Fruit fly (Drosophila melanogaster) whole organism, embryonic: ENCODE measurements around the gene CG7058.
A peak's percentile ranks its signal among the peaks of the same experiment; 100 is the strongest.

Source experiments
- CG10209 ChIP-seq: fragments of 200-800 bp; sonication (Bioruptor generic); optimal IDR thresholded peaks from 3 replicates; lab custom pipeline; 2017; ENCODE audit warnings: missing biosample characterization, mild to moderate bottlenecking, missing genetic modification characterization, missing genetic modification reagents
- CG10654 ChIP-seq: fragments of 200-800 bp; sonication (Bioruptor generic); optimal IDR thresholded peaks from 2 replicates; lab custom pipeline; 2016; ENCODE audit warnings: missing biosample characterization, missing genetic modification characterization
- CG11093 ChIP-seq: fragments of 200-800 bp; sonication (Bioruptor generic); IDR thresholded peaks from 3 replicates; pipeline ENCODE4 v1.3.6; 2022; ENCODE audit warnings: missing biosample characterization, missing genetic modification characterization
- CG11560 ChIP-seq: fragments of 200-800 bp; sonication (Bioruptor generic); IDR thresholded peaks from 3 replicates; pipeline ENCODE4 v1.3.6; 2022; ENCODE audit warnings: missing biosample characterization, missing genetic modification characterization
- CG14667 ChIP-seq: fragments of 200-800 bp; sonication (Bioruptor generic); IDR thresholded peaks from 2 replicates; pipeline ENCODE4 v1.3.6; 2022; ENCODE audit warnings: missing biosample characterization, missing genetic modification characterization
- CG17186 ChIP-seq: fragments of 200-800 bp; sonication (Bioruptor generic); optimal IDR thresholded peaks from 3 replicates; lab custom pipeline; 2017; ENCODE audit warnings: missing biosample characterization, missing genetic modification reagents, missing genetic modification characterization
- CG17361 ChIP-seq: fragments of 200-800 bp; sonication (Bioruptor generic); IDR thresholded peaks from 3 replicates; pipeline ENCODE4 v1.3.6; 2022; ENCODE audit warnings: missing biosample characterization, missing genetic modification characterization
- CG18476 ChIP-seq: fragments of 200-800 bp; sonication (Bioruptor generic); optimal IDR thresholded peaks from 2 replicates; lab custom pipeline; 2016; ENCODE audit warnings: missing biosample characterization, mild to moderate bottlenecking, missing genetic modification characterization
- CG2116 ChIP-seq: fragments of 200-800 bp; sonication (Bioruptor generic); optimal IDR thresholded peaks from 3 replicates; lab custom pipeline; 2018; ENCODE audit warnings: missing biosample characterization, mild to moderate bottlenecking, missing genetic modification characterization
- CG31441 ChIP-seq: fragments of 200-800 bp; sonication (Bioruptor generic); IDR thresholded peaks from 2 replicates; pipeline ENCODE4 v1.3.6; 2022; ENCODE audit warnings: missing biosample characterization, missing genetic modification characterization
- CG4328 ChIP-seq: fragments of 200-800 bp; sonication (Bioruptor generic); optimal IDR thresholded peaks from 3 replicates; lab custom pipeline; 2017; ENCODE audit warnings: missing biosample characterization, missing genetic modification reagents, missing genetic modification characterization
- CG4424 ChIP-seq: fragments of 200-800 bp; sonication (Bioruptor generic); optimal IDR thresholded peaks from 3 replicates; lab custom pipeline; 2016; ENCODE audit warnings: missing biosample characterization, missing genetic modification characterization
- CG4617 ChIP-seq: fragments of 200-800 bp; sonication (Bioruptor generic); optimal IDR thresholded peaks from 3 replicates; lab custom pipeline; 2016; ENCODE audit warnings: missing biosample characterization, missing genetic modification characterization, borderline replicate concordance
- CG6683 ChIP-seq: fragments of 200-800 bp; sonication (Bioruptor generic); optimal IDR thresholded peaks from 2 replicates; lab custom pipeline; 2017; ENCODE audit warnings: missing biosample characterization, mild to moderate bottlenecking, missing genetic modification characterization, missing genetic modification reagents
- CG6765 ChIP-seq: fragments of 200-800 bp; sonication (Bioruptor generic); optimal IDR thresholded peaks from 3 replicates; lab custom pipeline; 2017; ENCODE audit warnings: missing biosample characterization, mild to moderate bottlenecking, missing genetic modification characterization
- CG6854 ChIP-seq: fragments of 200-800 bp; sonication (Bioruptor generic); optimal IDR thresholded peaks from 3 replicates; lab custom pipeline; 2017; ENCODE audit warnings: missing biosample characterization, mild to moderate bottlenecking, missing genetic modification characterization
- CG9215 ChIP-seq: fragments of 200-800 bp; sonication (Bioruptor generic); IDR thresholded peaks from 2 replicates; pipeline ENCODE4 v1.3.6; 2022; ENCODE audit warnings: missing biosample characterization, missing genetic modification characterization
- D19A ChIP-seq: fragments of 200-800 bp; optimal IDR thresholded peaks from 3 replicates; lab custom pipeline; 2019; ENCODE audit warnings: missing biosample characterization, mild to moderate bottlenecking, missing genetic modification characterization, moderate library complexity
- Dll ChIP-seq: fragments of 200-800 bp; sonication (Bioruptor generic); IDR thresholded peaks from 4 replicates; pipeline ENCODE4 v1.3.6; 2022; ENCODE audit warnings: missing biosample characterization, missing genetic modification characterization; ENCODE audit not compliant: partially characterized antibody
- Doc3 ChIP-seq: fragments of 200-800 bp; sonication (Bioruptor generic); IDR thresholded peaks from 3 replicates; pipeline ENCODE4 v1.3.6; 2022; ENCODE audit warnings: missing biosample characterization, missing genetic modification characterization; ENCODE audit not compliant: partially characterized antibody
- Ets97D ChIP-seq: fragments of 200-800 bp; sonication (Bioruptor generic); optimal IDR thresholded peaks from 3 replicates; lab custom pipeline; 2016; ENCODE audit warnings: missing biosample characterization, missing genetic modification characterization
- GATAe ChIP-seq: fragments of 200-800 bp; sonication (Bioruptor generic); conservative IDR thresholded peaks from 2 replicates; pipeline ENCODE4 v1.3.6; 2022; ENCODE audit warnings: missing biosample characterization, missing genetic modification characterization
- H15 ChIP-seq: fragments of 200-800 bp; sonication (Bioruptor generic); IDR thresholded peaks from 3 replicates; pipeline ENCODE4 v1.3.6; 2022; ENCODE audit warnings: missing biosample characterization, missing genetic modification characterization
- Mes4 ChIP-seq: fragments of 200-800 bp; sonication (Bioruptor generic); optimal IDR thresholded peaks from 2 replicates; lab custom pipeline; 2016; ENCODE audit warnings: missing biosample characterization, missing genetic modification characterization
- NC2β ChIP-seq: fragments of 200-800 bp; sonication (Bioruptor generic); optimal IDR thresholded peaks from 2 replicates; lab custom pipeline; 2016; ENCODE audit warnings: missing biosample characterization, missing genetic modification characterization
- NFAT ChIP-seq: fragments of 200-800 bp; sonication (Bioruptor generic); IDR thresholded peaks from 2 replicates; pipeline ENCODE4 v1.3.6; 2022; ENCODE audit warnings: missing biosample characterization, missing genetic modification characterization
- NfI ChIP-seq: fragments of 200-800 bp; sonication (Bioruptor generic); optimal IDR thresholded peaks from 3 replicates; lab custom pipeline; 2018; ENCODE audit warnings: missing biosample characterization, mild to moderate bottlenecking, missing genetic modification characterization, moderate library complexity
- Opbp ChIP-seq: fragments of 200-800 bp; sonication (Bioruptor generic); IDR thresholded peaks from 3 replicates; pipeline ENCODE4 v1.3.6; 2022; ENCODE audit warnings: missing biosample characterization, missing genetic modification characterization; ENCODE audit not compliant: partially characterized antibody
- Ptx1 ChIP-seq: fragments of 200-800 bp; sonication (Bioruptor generic); IDR thresholded peaks from 2 replicates; pipeline ENCODE4 v1.3.6; 2022; ENCODE audit warnings: missing biosample characterization, missing genetic modification characterization
- Rx ChIP-seq: fragments of 200-800 bp; sonication (Bioruptor generic); IDR thresholded peaks from 2 replicates; pipeline ENCODE4 v1.3.6; 2022; ENCODE audit warnings: missing biosample characterization, missing genetic modification characterization
- btn ChIP-seq: fragments of 200-800 bp; sonication (Bioruptor generic); optimal IDR thresholded peaks from 2 replicates; lab custom pipeline; 2016; ENCODE audit warnings: missing biosample characterization, missing genetic modification characterization
- chm ChIP-seq: fragments of 200-800 bp; sonication (Bioruptor generic); IDR thresholded peaks from 2 replicates; pipeline ENCODE4 v1.3.6; 2022; ENCODE audit warnings: missing biosample characterization, missing genetic modification characterization
- croc ChIP-seq: fragments of 200-800 bp; sonication (Bioruptor generic); conservative IDR thresholded peaks from 3 replicates; pipeline ENCODE4 v1.3.6; 2022; ENCODE audit warnings: missing biosample characterization, missing genetic modification characterization
- en ChIP-seq: fragments of 200-800 bp; sonication (Bioruptor generic); optimal IDR thresholded peaks from 2 replicates; lab custom pipeline; 2016; ENCODE audit warnings: missing biosample characterization, missing genetic modification characterization
- fd3F ChIP-seq: fragments of 200-800 bp; sonication (Bioruptor generic); optimal IDR thresholded peaks from 2 replicates; lab custom pipeline; 2018; ENCODE audit warnings: missing biosample characterization, mild to moderate bottlenecking, missing genetic modification characterization, moderate library complexity
- ftz-f1 ChIP-seq: fragments of 200-800 bp; sonication (Bioruptor generic); optimal IDR thresholded peaks from 2 replicates; lab custom pipeline; 2016; ENCODE audit warnings: missing biosample characterization, missing genetic modification characterization
- jigr1 ChIP-seq: fragments of 200-800 bp; sonication (Bioruptor generic); IDR thresholded peaks from 3 replicates; pipeline ENCODE4 v1.3.6; 2022; ENCODE audit warnings: missing biosample characterization, missing genetic modification characterization
- lov ChIP-seq, 2 experiments: fragments of 200-800 bp in 1 of 2; fragments of >200 bp in 1 of 2; sonication (Bioruptor generic) in 1 of 2; IDR thresholded peaks in 1 of 2; optimal IDR thresholded peaks in 1 of 2; 2 replicates in 1 of 2; 3 replicates in 1 of 2; pipeline versions ENCODE4 v1.3.6 to Lab custom; 2017 to 2022; ENCODE audit warnings: missing biosample characterization in 1 of 2, missing genetic modification characterization in 1 of 2
- luna ChIP-seq: fragments of 200-800 bp; sonication (Bioruptor generic); optimal IDR thresholded peaks from 2 replicates; lab custom pipeline; 2016; ENCODE audit warnings: missing biosample characterization, missing genetic modification characterization
- mam ChIP-seq: fragments of 200-800 bp; sonication (Bioruptor generic); optimal IDR thresholded peaks from 3 replicates; lab custom pipeline; 2016; ENCODE audit warnings: missing biosample characterization, missing genetic modification characterization
- onecut ChIP-seq: fragments of 200-800 bp; sonication (Bioruptor generic); IDR thresholded peaks from 2 replicates; pipeline ENCODE4 v1.3.6; 2022; ENCODE audit warnings: missing biosample characterization, missing genetic modification characterization
- sc ChIP-seq, 3 experiments: fragments of >200 bp in 2 of 3; fragments of 200-800 bp in 1 of 3; sonication (Bioruptor generic) in 1 of 3; optimal IDR thresholded peaks; 2 replicates in 2 of 3; 3 replicates in 1 of 3; lab custom pipeline; 2017; ENCODE audit warnings: mild to moderate bottlenecking in 1 of 3, missing biosample characterization in 1 of 3, missing genetic modification characterization in 1 of 3, missing genetic modification reagents in 1 of 3
- sens-2 ChIP-seq: fragments of 200-800 bp; sonication (Bioruptor generic); IDR thresholded peaks from 2 replicates; pipeline ENCODE4 v1.3.6; 2022; ENCODE audit warnings: missing biosample characterization, missing genetic modification characterization
- shn ChIP-seq: fragments of 200-800 bp; sonication (Bioruptor generic); optimal IDR thresholded peaks from 3 replicates; lab custom pipeline; 2016; ENCODE audit warnings: missing biosample characterization, missing genetic modification characterization
- sr ChIP-seq: fragments of 200-800 bp; sonication (Bioruptor generic); IDR thresholded peaks from 3 replicates; pipeline ENCODE4 v1.3.6; 2022; ENCODE audit warnings: missing biosample characterization, missing genetic modification characterization
- sug ChIP-seq: fragments of 200-800 bp; optimal IDR thresholded peaks from 2 replicates; lab custom pipeline; 2019; ENCODE audit warnings: missing biosample characterization, mild to moderate bottlenecking, missing genetic modification characterization, moderate library complexity
- tap ChIP-seq: fragments of 200-800 bp; optimal IDR thresholded peaks from 3 replicates; lab custom pipeline; 2019; ENCODE audit warnings: missing biosample characterization, mild to moderate bottlenecking, missing genetic modification characterization, moderate library complexity
- tll ChIP-seq, 2 experiments: fragments of 200-800 bp in 1 of 2; fragments of >200 bp in 1 of 2; sonication (Bioruptor generic) in 1 of 2; optimal IDR thresholded peaks; 2 replicates each; lab custom pipeline; 2017 to 2019; ENCODE audit warnings: missing biosample characterization in 2 of 2, missing genetic modification characterization in 2 of 2, mild to moderate bottlenecking in 1 of 2, moderate library complexity in 1 of 2
- usp ChIP-seq: fragments of >200 bp; optimal IDR thresholded peaks from 2 replicates; lab custom pipeline; 2017; ENCODE audit warnings: missing biosample characterization, missing genetic modification characterization
- wdn ChIP-seq: fragments of 200-800 bp; sonication (Bioruptor generic); IDR thresholded peaks from 2 replicates; pipeline ENCODE4 v1.3.6; 2022; ENCODE audit warnings: missing biosample characterization, missing genetic modification characterization

Gene CG7058

DNA sequence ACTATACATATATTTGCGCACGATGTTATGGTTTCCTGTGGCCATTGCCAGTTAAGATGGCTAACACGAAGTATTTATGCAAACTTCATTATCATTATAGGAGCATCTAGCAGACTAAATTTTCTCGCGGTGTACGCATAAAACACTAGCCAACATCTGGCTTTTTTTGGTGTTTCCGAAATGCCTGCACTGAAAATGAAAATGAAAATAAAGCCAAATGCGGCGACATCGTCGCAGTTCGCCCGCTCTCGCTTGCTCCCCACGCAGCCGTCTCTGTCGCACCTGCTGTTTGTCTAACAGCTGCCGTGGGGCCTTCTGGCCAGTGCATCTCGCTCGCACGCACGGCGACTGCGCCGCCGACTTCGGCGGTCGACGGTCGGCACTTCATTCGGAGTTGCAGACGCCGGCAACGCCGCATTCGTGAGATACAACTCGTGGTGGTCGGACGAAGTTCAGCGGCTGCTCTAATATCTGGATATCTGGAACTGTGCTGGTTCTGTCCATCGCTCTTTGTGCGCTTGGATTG lies 31.6 kb upstream of the CG7058 start, which contains the start of gene CG6891 (continued):
- TF ChIP-seq Doc3 (GFP tag; lab: Robert Waterston, UW), result no peak
- peak; percentile 21 for TF ChIP-seq CG6854 (GFP tag; lab: Kevin White, UChicago)
- peak; percentile 1 for TF ChIP-seq CG2116 (GFP tag; lab: Kevin White, UChicago)
- peak; percentile 32 for TF ChIP-seq shn (GFP tag; lab: Kevin White, UChicago)
- TF ChIP-seq luna, result no peak
- TF ChIP-seq onecut, result 0 out of 2 replicates have a peak, but pooled peaks have one; percentile 27
- TF ChIP-seq CG31441, result peak; percentile 39
- no peak for TF ChIP-seq tap
- no peak for TF ChIP-seq usp
- TF ChIP-seq Ptx1 (GFP tag; lab: Robert Waterston, UW), result 0 out of 2 replicates have a peak, but pooled peaks have one; percentile 9
- TF ChIP-seq sens-2 (GFP tag; lab: Robert Waterston, UW), result no peak
- TF ChIP-seq chm (GFP tag; lab: Robert Waterston, UW), result peak; percentile 63
- 0 out of 3 replicates have a peak, but pooled peaks have one; percentile 32 for TF ChIP-seq Opbp
- TF ChIP-seq NFAT (GFP tag; lab: Robert Waterston, UW), result no peak
- TF ChIP-seq NfI (GFP tag; lab: Kevin White, UChicago), result peak; percentile 15
- TF ChIP-seq CG9215 (GFP tag; lab: Robert Waterston, UW), result no peak
- TF ChIP-seq Mes4 (GFP tag; lab: Kevin White, UChicago), result peak; percentile 1
- TF ChIP-seq CG10209 (GFP tag; lab: Kevin White, UChicago), result no peak
- TF ChIP-seq croc, result no peak
- peak; percentile 16 for TF ChIP-seq CG4424 (GFP tag; lab: Kevin White, UChicago)
- TF ChIP-seq Rx, result no peak
- no peak for TF ChIP-seq CG10654 (GFP tag; lab: Kevin White, UChicago)
- no peak for TF ChIP-seq GATAe
- TF ChIP-seq CG4328 (GFP tag; lab: Kevin White, UChicago), result no peak
- TF ChIP-seq CG17361 (GFP tag; lab: Robert Waterston, UW), result 0 out of 3 replicates have a peak, but pooled peaks have one; percentile 16
- TF ChIP-seq CG17186 (GFP tag; lab: Kevin White, UChicago), result no peak
- no peak for TF ChIP-seq CG14667 (GFP tag; lab: Robert Waterston, UW)
- TF ChIP-seq CG6765 (GFP tag; lab: Kevin White, UChicago), result no peak
- no peak for TF ChIP-seq btn (GFP tag; lab: Kevin White, UChicago)
- peak; percentile 17 for TF ChIP-seq NC2β
- no peak for TF ChIP-seq Dll (GFP tag; lab: Robert Waterston, UW)
- TF ChIP-seq wdn (GFP tag; lab: Robert Waterston, UW), result no peak
- no peak for TF ChIP-seq sr (GFP tag; lab: Robert Waterston, UW)
- no peak for TF ChIP-seq tll (GFP tag; optimal IDR thresholded peaks at IDR 0.05; lab: Kevin White, UChicago)
- no peak for TF ChIP-seq lov (optimal IDR thresholded peaks at IDR 0.05; lab: Kevin White, UChicago)
- no peak for TF ChIP-seq lov (GFP tag; IDR thresholded peaks at IDR 0.05; lab: Robert Waterston, UW)
- TF ChIP-seq CG6683 (GFP tag; lab: Kevin White, UChicago), result no peak
- no peak for TF ChIP-seq D19A (tag; lab: Kevin White, UChicago)
- TF ChIP-seq ftz-f1, result no peak
- no peak for TF ChIP-seq H15 (GFP tag; lab: Robert Waterston, UW)
- TF ChIP-seq sug (tag; lab: Kevin White, UChicago), result peak; percentile 42
- no peak for TF ChIP-seq CG11560
- no peak for TF ChIP-seq en (GFP tag; lab: Kevin White, UChicago)
- no peak for TF ChIP-seq Ets97D
- TF ChIP-seq sc (optimal IDR thresholded peaks at IDR 0.05; lab: Kevin White, UChicago), result no peak
- TF ChIP-seq sc (GFP tag; optimal IDR thresholded peaks at IDR 0.05; lab: Kevin White, UChicago), result peak; percentile 37
- TF ChIP-seq CG4617 (GFP tag; lab: Kevin White, UChicago), result no peak
- TF ChIP-seq CG11093 (GFP tag; lab: Robert Waterston, UW), result no peak
- TF ChIP-seq jigr1 (GFP tag; lab: Robert Waterston, UW), result no peak
- peak; percentile 12 for TF ChIP-seq mam (GFP tag; lab: Kevin White, UChicago)
- no peak for TF ChIP-seq CG18476 (GFP tag; lab: Kevin White, UChicago)
- no peak for TF ChIP-seq fd3F (GFP tag; lab: Kevin White, UChicago)
